Fruit fly (Drosophila melanogaster): ENCODE data around the gene side-VII.

side-VII gene

dm6 chr3R:9762955-9763931, 23.5 kb upstream of the side-VII start, which contains the start of the genes Snap24 and CG8478 (continued):
- peak; percentile 68; the same call in 1 of the 2 replicates for TF ChIP-seq tna (GFP tag; IDR thresholded peaks at IDR 0.05; ENCODE audit: partially characterized antibody)
- no peak for TF ChIP-seq PHDP (tag; optimal IDR thresholded peaks at IDR 0.05)
- TF ChIP-seq HLH4C (GFP tag; IDR thresholded peaks at IDR 0.05; ENCODE audit: partially characterized antibody) = peak; percentile 77
- no peak for TF ChIP-seq gem (tag; optimal IDR thresholded peaks at IDR 0.05)
- TF ChIP-seq Hr78 (GFP tag; optimal IDR thresholded peaks at IDR 0.05) = no peak
- TF ChIP-seq CG7357 (GFP tag; IDR thresholded peaks at IDR 0.05) = peak; percentile 96
- TF ChIP-seq Doc3 (GFP tag; IDR thresholded peaks at IDR 0.05; ENCODE audit: partially characterized antibody) = peak; percentile 71
- TF ChIP-seq hbn (GFP tag; IDR thresholded peaks at IDR 0.05; ENCODE audit: partially characterized antibody) = peak; percentile 65
- TF ChIP-seq CG34422 (GFP tag; IDR thresholded peaks at IDR 0.05) = peak; percentile 46; the same call in 1 of the 3 replicates
- TF ChIP-seq cad (GFP tag; optimal IDR thresholded peaks at IDR 0.05) = no peak
- TF ChIP-seq Dll (GFP tag; IDR thresholded peaks at IDR 0.05; ENCODE audit: partially characterized antibody) = peak; percentile 78; the same call in 3 of the 4 replicates
- peak; percentile 37 for TF ChIP-seq nmo (GFP tag; optimal IDR thresholded peaks at IDR 0.05)
- no peak for TF ChIP-seq CG10321 (GFP tag; IDR thresholded peaks at IDR 0.05)
- TF ChIP-seq Trl (optimal IDR thresholded peaks at IDR 0.05) = no peak
- no peak for TF ChIP-seq Trl (GFP tag; optimal IDR thresholded peaks at IDR 0.05)
- no peak for TF ChIP-seq Max (GFP tag; optimal IDR thresholded peaks at IDR 0.05)
- peak; percentile 72 for TF ChIP-seq inv (GFP tag; IDR thresholded peaks at IDR 0.05; ENCODE audit: partially characterized antibody)
- peak; percentile 86 for TF ChIP-seq MESR4 (GFP tag; optimal IDR thresholded peaks at IDR 0.05)
- no peak for TF ChIP-seq CrebB (tag; optimal IDR thresholded peaks at IDR 0.05)
- peak; percentile 57 for TF ChIP-seq CG2129 (GFP tag; IDR thresholded peaks at IDR 0.05; ENCODE audit: partially characterized antibody)
- peak; percentile 59 for TF ChIP-seq MBD-R2 (GFP tag; IDR thresholded peaks at IDR 0.05)
- peak; percentile 85 for TF ChIP-seq kay (GFP tag; optimal IDR thresholded peaks at IDR 0.05)
- TF ChIP-seq CG8924 (tag; optimal IDR thresholded peaks at IDR 0.05) = peak; percentile 14
- peak; percentile 9 for TF ChIP-seq D19A (tag; optimal IDR thresholded peaks at IDR 0.05)
- peak; percentile 2 for TF ChIP-seq mam (GFP tag; optimal IDR thresholded peaks at IDR 0.05)
- no peak for TF ChIP-seq CG3065 (GFP tag; optimal IDR thresholded peaks at IDR 0.05)
- peak; percentile 27 for TF ChIP-seq trem (tag; optimal IDR thresholded peaks at IDR 0.05)
- no peak for TF ChIP-seq Fer2 (tag; optimal IDR thresholded peaks at IDR 0.05)
- TF ChIP-seq Elba2 (GFP tag; optimal IDR thresholded peaks at IDR 0.05) = peak; percentile 87
- TF ChIP-seq ash1 (GFP tag; optimal IDR thresholded peaks at IDR 0.05) = no peak
- peak; percentile 79 for TF ChIP-seq Scr (GFP tag; IDR thresholded peaks at IDR 0.05; ENCODE audit: partially characterized antibody)
- TF ChIP-seq CG17829 (tag; optimal IDR thresholded peaks at IDR 0.05) = no peak
- TF ChIP-seq CG18619 (GFP tag; optimal IDR thresholded peaks at IDR 0.05) = no peak
- TF ChIP-seq CoRest (tag; optimal IDR thresholded peaks at IDR 0.05) = peak; percentile 15
- peak; percentile 45; the same call in 1 of the 2 replicates for TF ChIP-seq CG42726 (GFP tag; IDR thresholded peaks at IDR 0.05; ENCODE audit: partially characterized antibody)
- TF ChIP-seq Atf3 (GFP tag; optimal IDR thresholded peaks at IDR 0.05) = no peak
- no peak for TF ChIP-seq ATbp (GFP tag; optimal IDR thresholded peaks at IDR 0.05)
- peak; percentile 55 for TF ChIP-seq gfzf (GFP tag; optimal IDR thresholded peaks at IDR 0.05)
- TF ChIP-seq HLHmδ (GFP tag; optimal IDR thresholded peaks at IDR 0.05) = no peak
- TF ChIP-seq CG3995 (GFP tag; optimal IDR thresholded peaks at IDR 0.05) = no peak
- no peak for TF ChIP-seq D19B (GFP tag; optimal IDR thresholded peaks at IDR 0.05)
- peak; percentile 0 for TF ChIP-seq grau (tag; optimal IDR thresholded peaks at IDR 0.05)
- TF ChIP-seq Stat92E (GFP tag; optimal IDR thresholded peaks at IDR 0.05) = no peak
- no peak for TF ChIP-seq btn (GFP tag; optimal IDR thresholded peaks at IDR 0.05)
- no peak for TF ChIP-seq CG1529 (GFP tag; optimal IDR thresholded peaks at IDR 0.05)
- TF ChIP-seq dysf (GFP tag; IDR thresholded peaks at IDR 0.05) = no peak
- peak; percentile 91 for TF ChIP-seq stwl (tag; optimal IDR thresholded peaks at IDR 0.05)

Measured in whole organism, embryonic.